Worm (Caenorhabditis elegans): Measurements from ENCODE around the gene F36H12.4.
"Not testable (repeated sequence)": the region's sequence is repeated elsewhere in the genome, so short reads cannot be mapped to it uniquely, and the experiment has no call there.

The F36H12.4 gene

ce11 chrIV:5230530-5230929 is 38.4 kb upstream of the F36H12.4 start, which contains the start of gene thn-5:
thn-5 (plus strand) TSS chrIV:5230830.
- TF ChIP-seq elt-2 (tag; optimal IDR thresholded peaks at IDR 0.05) (no peak), lin-35 (GFP tag; optimal IDR thresholded peaks at IDR 0.05) (no peak), ztf-11 (tag; optimal IDR thresholded peaks at IDR 0.05) (no peak), pax-3 (tag; optimal IDR thresholded peaks at IDR 0.05) (no peak), mdl-1 (tag; optimal IDR thresholded peaks at IDR 0.05) (no peak), fkh-10 (GFP tag; optimal IDR thresholded peaks at IDR 0.05) (no peak), unc-130 (tag; optimal IDR thresholded peaks at IDR 0.05) (no peak), grh-1 (GFP tag; IDR thresholded peaks at IDR 0.05) (no peak), mef-2 (tag; optimal IDR thresholded peaks at IDR 0.05) (no peak), tlp-1 (tag; optimal IDR thresholded peaks at IDR 0.05) (no peak), nhr-19 (GFP tag; conservative IDR thresholded peaks at IDR 0.05) (no peak), C34B4.2 (tag; optimal IDR thresholded peaks at IDR 0.05) (no peak), nhr-237 (tag; optimal IDR thresholded peaks at IDR 0.05) (no peak)

- TF ChIP-seq snpc-4 (tag; optimal IDR thresholded peaks at IDR 0.05); F16B12.6 (tag; optimal IDR thresholded peaks at IDR 0.05); ceh-63 (GFP tag; optimal IDR thresholded peaks at IDR 0.05): not testable (repeated sequence)
Measured at ce11 chrIV:5254678-5255077, 14.2 kb upstream of the F36H12.4 start, which contains the start of gene F36H12.10. F36H12.10 (minus strand) TSS chrIV:5254778.

ce11 chrIV:5256731-5257130 is 12.2 kb upstream of the F36H12.4 start, which contains the start of gene F36H12.9:
F36H12.9 (plus strand) TSS chrIV:5257031.
- not testable (repeated sequence) for TF ChIP-seq tbx-2 (tag; optimal IDR thresholded peaks at IDR 0.05); efl-1 (optimal IDR thresholded peaks at IDR 0.05); efl-1 (GFP tag; optimal IDR thresholded peaks at IDR 0.05 in 1 of 2); ceh-63 (GFP tag; optimal IDR thresholded peaks at IDR 0.05)

- TF ChIP-seq lin-35, ces-1, lin-13 (GFP tag; optimal IDR thresholded peaks at IDR 0.05): not testable (repeated sequence)
Measured at ce11 chrIV:5258385-5258784, 10.5 kb upstream of the F36H12.4 start, which contains the start of gene ttbk-2.1. ttbk-2.1 (plus strand) TSS chrIV:5258685.

ce11 chrIV:5260289-5260688 is 8.6 kb upstream of the F36H12.4 start, which contains the start of gene msp-19:
msp-19 (plus strand) TSS chrIV:5260589.
- TF ChIP-seq nhr-77, snpc-4, swsn-7 (tag; optimal IDR thresholded peaks at IDR 0.05): not testable (repeated sequence)

- TF ChIP-seq nhr-19 (GFP tag; conservative IDR thresholded peaks at IDR 0.05), result peak; percentile 52
Measured at ce11 chrIV:5261786-5262185, 7.1 kb upstream of the F36H12.4 start.

ce11 chrIV:5264700-5265210 is 4.1 kb upstream of the F36H12.4 start:
- TF ChIP-seq snpc-4 (tag; optimal IDR thresholded peaks at IDR 0.05) (peak; percentile 85), nhr-47 (tag; optimal IDR thresholded peaks at IDR 0.05) (peak; percentile 25), elt-2 (tag; optimal IDR thresholded peaks at IDR 0.05) (peak; percentile 1), nhr-19 (GFP tag; conservative IDR thresholded peaks at IDR 0.05) (peak; percentile 70)

- TF ChIP-seq unc-62 (GFP tag; optimal IDR thresholded peaks at IDR 0.05), result no peak
- TF ChIP-seq egl-13 (tag; optimal IDR thresholded peaks at IDR 0.05), result no peak
- no peak for TF ChIP-seq nhr-85 (tag)
- no peak for TF ChIP-seq C16A3.4 (tag; optimal IDR thresholded peaks at IDR 0.05)
- no peak for TF ChIP-seq nhr-90 (tag; optimal IDR thresholded peaks at IDR 0.05; ENCODE audit: poor library complexity)
- no peak for TF ChIP-seq fkh-10 (GFP tag; optimal IDR thresholded peaks at IDR 0.05)
- no peak for TF ChIP-seq ceh-8 (GFP tag; optimal IDR thresholded peaks at IDR 0.05)
- TF ChIP-seq isw-1 (GFP tag; IDR thresholded peaks at IDR 0.05), result no peak
- no peak for TF ChIP-seq pqm-1 (tag; optimal IDR thresholded peaks at IDR 0.05)
- no peak for TF ChIP-seq aha-1 (tag; optimal IDR thresholded peaks at IDR 0.05)
- no peak for TF ChIP-seq nhr-71 (tag; optimal IDR thresholded peaks at IDR 0.05)
Measured at ce11 chrIV:5266474-5266873, 2.4 kb upstream of the F36H12.4 start, which contains the start of gene F36H12.5. F36H12.5 (plus strand) TSS chrIV:5266774.
